Worm (Caenorhabditis elegans) whole organism, L4/young adult: ENCODE data around the gene str-63.

Source experiments
- W03F9.2 ChIP-seq: fragments of 150-350 bp; optimal IDR thresholded peaks from 2 replicates; lab custom pipeline; 2014; ENCODE audit warnings: missing biosample characterization, missing genetic modification characterization
- him-1 ChIP-seq: sonication (generic microtip); optimal IDR thresholded peaks from 2 replicates; lab custom pipeline; 2016; ENCODE audit warnings: missing genotype, missing genetic modification reagents, missing genetic modification characterization, missing compliant biosample characterization

DNA sequence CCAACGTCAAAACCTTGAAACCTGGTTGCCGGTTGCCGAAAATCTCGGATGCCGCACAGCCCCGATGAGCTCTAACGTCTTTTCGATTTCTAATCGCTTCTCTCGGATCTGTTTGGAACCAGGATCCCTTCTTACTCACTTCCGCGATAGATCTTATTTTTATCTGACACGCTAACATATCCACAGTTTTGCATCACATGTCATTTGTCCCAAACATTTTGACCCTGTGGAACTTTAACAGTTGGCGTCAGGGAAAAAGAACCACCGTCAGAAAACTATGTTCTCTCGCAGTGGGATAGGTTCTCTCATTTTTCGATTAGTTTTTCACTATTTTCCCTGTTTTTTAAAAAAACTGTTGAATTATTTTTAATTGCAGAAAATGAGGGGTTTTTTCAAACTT lies 46.9 kb downstream of the str-63 start, which contains the start of gene T20D4.11:
- TF ChIP-seq him-1 (tag; lab: Kevin White, UChicago) (no peak), W03F9.2 (tag; lab: Kevin White, UChicago) (no peak)
